Worm (Caenorhabditis elegans) whole organism, midembryonic: ENCODE data around the gene che-12.

Experiments
- T22C8.4 ChIP-seq: fragments of 200-800 bp; sonication (Bioruptor generic); IDR thresholded peaks from 2 replicates; pipeline ENCODE4 v1.3.6; 2022; ENCODE audit warnings: missing genetic modification characterization, missing compliant biosample characterization
- flt-1 ChIP-seq: fragments of 200-800 bp; sonication (Bioruptor generic); IDR thresholded peaks from 2 replicates; pipeline ENCODE4 v1.3.6; 2022; ENCODE audit warnings: missing genetic modification characterization, missing compliant biosample characterization
- klf-2 ChIP-seq: fragments of 200-800 bp; sonication (Bioruptor generic); conservative IDR thresholded peaks from 2 replicates; pipeline ENCODE4 v1.3.6; 2022; ENCODE audit warnings: missing genetic modification reagents, missing genetic modification characterization, missing compliant biosample characterization
- ref-1 ChIP-seq: fragments of 200-800 bp; sonication (Bioruptor generic); conservative IDR thresholded peaks from 2 replicates; pipeline ENCODE4 v1.3.6; 2022; ENCODE audit warnings: missing genetic modification reagents, missing genetic modification characterization, missing compliant biosample characterization
- tab-1 ChIP-seq: fragments of 200-800 bp; sonication (Bioruptor generic); IDR thresholded peaks from 2 replicates; pipeline ENCODE4 v1.3.6; 2022; ENCODE audit warnings: missing genetic modification characterization, missing compliant biosample characterization
- ztf-23 ChIP-seq: fragments of 200-800 bp; sonication (Bioruptor generic); IDR thresholded peaks from 2 replicates; pipeline ENCODE4 v1.3.6; 2022; ENCODE audit warnings: missing genetic modification reagents, missing genetic modification characterization, missing compliant biosample characterization
- ztf-29 ChIP-seq: fragments of 200-800 bp; sonication (Bioruptor generic); IDR thresholded peaks from 2 replicates; pipeline ENCODE4 v1.3.6; 2022; ENCODE audit warnings: missing genetic modification reagents, missing genetic modification characterization, missing compliant biosample characterization

- no peak for TF ChIP-seq klf-2 (GFP tag; lab: Robert Waterston, UW)
- no peak for TF ChIP-seq ztf-23 (GFP tag; lab: Robert Waterston, UW)
- no peak for TF ChIP-seq ztf-29
- no peak for TF ChIP-seq flt-1 (GFP tag; lab: Robert Waterston, UW)
- no peak for TF ChIP-seq tab-1 (GFP tag; lab: Robert Waterston, UW)
- no peak for TF ChIP-seq T22C8.4 (GFP tag; lab: Robert Waterston, UW)
- no peak for TF ChIP-seq ref-1 (GFP tag; lab: Robert Waterston, UW)
These were observed 46.7 kb downstream of the che-12 start, which contains the start of gene sri-18 for ce11 chrV:10260460-10260859.
